Worm (Caenorhabditis elegans): ENCODE measurements around the gene C54F6.6.

C54F6.6 gene

DNA sequence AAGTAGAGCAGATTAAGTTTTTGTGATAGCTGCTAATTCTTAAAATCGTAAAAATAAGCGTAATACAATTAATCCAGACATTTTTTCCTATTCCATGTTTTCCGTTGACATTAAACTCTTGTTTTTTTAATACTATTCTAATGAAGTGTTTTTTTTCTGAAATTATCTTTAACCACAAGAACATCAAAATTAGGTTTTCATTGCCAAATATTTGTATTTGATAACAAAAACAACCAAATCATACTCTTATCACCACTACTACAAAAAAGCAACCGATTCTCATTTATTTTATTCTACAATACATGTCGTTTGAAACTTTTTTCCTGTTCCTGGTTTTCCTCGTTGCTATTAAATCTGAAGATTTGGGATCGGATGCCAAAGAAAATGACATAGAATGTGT is 3.7 kb downstream of the C54F6.6 start, which contains the start of gene C54F6.17:
TSS of gene C54F6.17 (plus strand) at position 301 of the 400 bp plus-strand sequence.
- TF ChIP-seq rnt-1 (tag; optimal IDR thresholded peaks at IDR 0.05) (no peak), F16B12.6 (tag; optimal IDR thresholded peaks at IDR 0.05) (no peak), grh-1 (GFP tag; IDR thresholded peaks at IDR 0.05) (no peak), nhr-12 (tag; optimal IDR thresholded peaks at IDR 0.05) (no peak), unc-130 (tag; optimal IDR thresholded peaks at IDR 0.05) (no peak), nhr-20 (tag; optimal IDR thresholded peaks at IDR 0.05) (no peak), nhr-90 (tag; optimal IDR thresholded peaks at IDR 0.05; ENCODE audit: poor library complexity) (no peak), C34B4.2 (tag; optimal IDR thresholded peaks at IDR 0.05) (no peak), sptf-1 (tag; optimal IDR thresholded peaks at IDR 0.05) (no peak), lin-13 (GFP tag; optimal IDR thresholded peaks at IDR 0.05) (no peak), ztf-11 (tag; optimal IDR thresholded peaks at IDR 0.05) (no peak)

ce11 chrV:7528816-7529215 is 5.3 kb downstream of the C54F6.6 start, which contains the start of gene C54F6.5:
Gene C54F6.5, plus strand, starts transcription at chrV:7529116.
- TF ChIP-seq lin-15B (tag; optimal IDR thresholded peaks at IDR 0.05) = no peak

DNA sequence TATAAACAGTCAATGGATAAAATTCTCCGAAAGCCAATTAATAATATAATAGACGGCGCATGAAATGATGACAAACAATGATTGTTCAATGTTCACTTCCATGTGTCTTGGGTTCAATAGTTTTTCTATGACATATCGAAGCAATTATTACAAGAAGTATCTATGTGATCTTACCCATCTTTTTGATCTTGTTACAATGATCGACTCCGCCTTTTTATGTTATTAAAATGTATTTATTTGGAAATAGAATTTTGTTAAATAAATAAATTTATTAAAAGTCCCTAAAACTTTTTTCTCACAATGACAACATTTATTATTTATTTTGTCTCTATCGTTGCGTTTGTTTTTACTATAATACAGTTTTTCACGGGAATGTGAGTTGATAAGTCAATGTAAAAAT is 6.3 kb downstream of the C54F6.6 start, which contains the start of gene swt-2:
TSS of gene swt-2 (plus strand) at position 301 of the 400 bp plus-strand sequence.
- TF ChIP-seq unc-30 (tag; optimal IDR thresholded peaks at IDR 0.05) (no peak), mab-9 (GFP tag; IDR thresholded peaks at IDR 0.05) (no peak), elt-2 (tag; optimal IDR thresholded peaks at IDR 0.05) (no peak), xbp-1 (tag; optimal IDR thresholded peaks at IDR 0.05) (no peak), nhr-20 (tag; optimal IDR thresholded peaks at IDR 0.05) (no peak), C04F5.9 (tag; optimal IDR thresholded peaks at IDR 0.05) (no peak), alr-1 (tag; optimal IDR thresholded peaks at IDR 0.05; ENCODE audit: borderline replicate concordance) (no peak), jun-1 (tag; optimal IDR thresholded peaks at IDR 0.05) (no peak), isw-1 (GFP tag; IDR thresholded peaks at IDR 0.05) (no peak), ets-5 (GFP tag; IDR thresholded peaks at IDR 0.05) (no peak), blmp-1 (tag; optimal IDR thresholded peaks at IDR 0.05) (no peak)

- no peak for TF ChIP-seq swsn-7 (tag; optimal IDR thresholded peaks at IDR 0.05)
- no peak for TF ChIP-seq efl-1 (optimal IDR thresholded peaks at IDR 0.05)
- TF ChIP-seq efl-1 (GFP tag; optimal IDR thresholded peaks at IDR 0.05 in 1 of 2) = peak in 1 of 2 experiments; percentile 50
Observed at ce11 chrV:7532947-7533346, 9.5 kb downstream of the C54F6.6 start, which contains the start of gene C54F6.3. Gene C54F6.3, plus strand, starts transcription at chrV:7533247.

ce11 chrV:7538018-7538417 is 14.5 kb downstream of the C54F6.6 start, which contains the start of gene C54F6.12:
Gene C54F6.12, minus strand, starts transcription at chrV:7538118.
- TF ChIP-seq ztf-4 (tag; optimal IDR thresholded peaks at IDR 0.05) = no peak
- no peak for TF ChIP-seq nhr-11 (tag; optimal IDR thresholded peaks at IDR 0.05)
- TF ChIP-seq unc-130 (tag; optimal IDR thresholded peaks at IDR 0.05) = no peak
- no peak for TF ChIP-seq tlp-1 (tag; optimal IDR thresholded peaks at IDR 0.05)
- no peak for TF ChIP-seq fkh-8 (tag; optimal IDR thresholded peaks at IDR 0.05)
- TF ChIP-seq zag-1 (tag; optimal IDR thresholded peaks at IDR 0.05) = no peak

DNA sequence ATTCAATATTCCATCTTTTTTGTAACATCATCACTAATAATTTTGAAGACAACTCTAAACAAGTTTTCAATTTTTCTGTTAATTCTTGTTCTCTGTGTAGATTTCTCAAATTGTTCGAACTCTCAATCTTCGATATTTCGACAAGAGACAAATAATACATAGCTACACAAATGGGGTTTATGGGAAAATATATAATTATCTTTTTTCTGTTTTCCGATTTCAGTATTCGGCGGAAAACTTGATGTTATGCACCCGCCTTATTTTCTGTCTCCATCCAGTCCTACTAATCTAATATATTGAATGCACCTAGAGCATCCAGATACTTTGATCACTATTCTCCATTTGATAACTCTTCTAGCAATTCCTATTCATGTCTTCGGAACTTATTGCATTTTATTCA is 15.5 kb downstream of the C54F6.6 start, which contains the start of gene srh-268:
TSS of gene srh-268 (plus strand) at position 301 of the 400 bp plus-strand sequence.
- no peak for TF ChIP-seq ces-1 (GFP tag; optimal IDR thresholded peaks at IDR 0.05)
- TF ChIP-seq mdl-1 (tag; optimal IDR thresholded peaks at IDR 0.05) = no peak
- no peak for TF ChIP-seq irx-1 (tag; optimal IDR thresholded peaks at IDR 0.05)
- no peak for TF ChIP-seq lsy-2 (tag; optimal IDR thresholded peaks at IDR 0.05)
- no peak for TF ChIP-seq F16B12.6 (tag; optimal IDR thresholded peaks at IDR 0.05)
- TF ChIP-seq alr-1 (tag; optimal IDR thresholded peaks at IDR 0.05; ENCODE audit: borderline replicate concordance) = no peak
- TF ChIP-seq nhr-47 (tag; optimal IDR thresholded peaks at IDR 0.05) = no peak
- TF ChIP-seq pqm-1 (tag; optimal IDR thresholded peaks at IDR 0.05) = no peak
- TF ChIP-seq snu-23 (GFP tag; optimal IDR thresholded peaks at IDR 0.05) = no peak
- no peak for TF ChIP-seq nhr-84 (tag; optimal IDR thresholded peaks at IDR 0.05)
- no peak for TF ChIP-seq lin-15B (tag; optimal IDR thresholded peaks at IDR 0.05)
- no peak for TF ChIP-seq isw-1 (GFP tag; IDR thresholded peaks at IDR 0.05)
- TF ChIP-seq ztf-4 (tag; optimal IDR thresholded peaks at IDR 0.05) = no peak
- no peak for TF ChIP-seq ztf-11 (tag; optimal IDR thresholded peaks at IDR 0.05)
